Fruit fly (Drosophila melanogaster) whole organism, embryonic: Measurements from ENCODE around the gene CG34278.

ENCODE experiments used
- bcd ChIP-seq: fragments of 200-800 bp; sonication (Bioruptor generic); optimal IDR thresholded peaks from 2 replicates; lab custom pipeline; 2017; ENCODE audit warnings: missing biosample characterization, mild to moderate bottlenecking, missing genetic modification characterization
- chinmo ChIP-seq: fragments of 200-800 bp; sonication (Bioruptor generic); IDR thresholded peaks from 4 replicates; pipeline ENCODE4 v1.3.6; 2022; ENCODE audit warnings: missing biosample characterization, missing genetic modification characterization; ENCODE audit not compliant: partially characterized antibody
- hbn ChIP-seq: fragments of 200-800 bp; sonication (Bioruptor generic); IDR thresholded peaks from 2 replicates; pipeline ENCODE4 v1.3.6; 2022; ENCODE audit warnings: missing biosample characterization, missing genetic modification characterization; ENCODE audit not compliant: partially characterized antibody
- ken ChIP-seq: fragments of 200-800 bp; sonication (Bioruptor generic); IDR thresholded peaks from 3 replicates; pipeline ENCODE4 v1.3.6; 2022; ENCODE audit warnings: missing biosample characterization, missing genetic modification characterization
- psq ChIP-seq: fragments of 200-800 bp; sonication (Bioruptor generic); optimal IDR thresholded peaks from 2 replicates; lab custom pipeline; 2017; ENCODE audit warnings: missing biosample characterization, missing genetic modification characterization

- TF ChIP-seq psq (GFP tag; lab: Kevin White, UChicago) (no peak), hbn (no peak), bcd (no peak), ken (GFP tag; lab: Robert Waterston, UW) (no peak), chinmo (no peak)
Measured at dm6 chr3R:17130326-17130725, 10.1 kb downstream of the CG34278 start, which contains the start of gene CG17475.
